Worm (Caenorhabditis elegans) whole organism, L2 larva: ENCODE results near the gene srw-112.
"Not testable (repeated sequence)": the region's sequence is repeated elsewhere in the genome, so short reads cannot be mapped to it uniquely, and the experiment has no call there.

Source experiments
- C34F6.9 ChIP-seq: fragments of 150-350 bp; optimal IDR thresholded peaks from 2 replicates; lab custom pipeline; 2014; ENCODE audit warnings: missing biosample characterization, missing genetic modification characterization
- R02D3.7 ChIP-seq: fragments of 150-350 bp; optimal IDR thresholded peaks from 2 replicates; lab custom pipeline; 2014; ENCODE audit warnings: missing biosample characterization, missing genetic modification characterization
- Y55F3AM.14 ChIP-seq: fragments of 200-800 bp; sonication (Bioruptor generic); optimal IDR thresholded peaks from 2 replicates; lab custom pipeline; 2018; ENCODE audit warnings: mild to moderate bottlenecking, missing genetic modification characterization, missing compliant biosample characterization
- alr-1 ChIP-seq: fragments of 150-350 bp; optimal IDR thresholded peaks from 2 replicates; lab custom pipeline; 2014; ENCODE audit warnings: missing biosample characterization, missing genetic modification characterization
- aly-2 ChIP-seq: fragments of 150-350 bp; optimal IDR thresholded peaks from 2 replicates; lab custom pipeline; 2014; ENCODE audit warnings: missing biosample characterization, missing genetic modification characterization
- ceh-16 ChIP-seq: fragments of 150-350 bp; optimal IDR thresholded peaks from 2 replicates; lab custom pipeline; 2014; ENCODE audit warnings: missing biosample characterization, missing genetic modification characterization
- ceh-82 ChIP-seq: fragments of 150-350 bp; optimal IDR thresholded peaks from 2 replicates; lab custom pipeline; 2014; ENCODE audit warnings: missing biosample characterization, missing genetic modification characterization
- crh-2 ChIP-seq: sonication (generic microtip); optimal IDR thresholded peaks from 2 replicates; lab custom pipeline; 2017; ENCODE audit warnings: missing biosample characterization, missing genetic modification characterization
- elt-1 ChIP-seq: fragments of 150-350 bp; optimal IDR thresholded peaks from 2 replicates; lab custom pipeline; 2014; ENCODE audit warnings: missing biosample characterization, missing genetic modification characterization
- lin-13 ChIP-seq: fragments of 150-350 bp; optimal IDR thresholded peaks from 2 replicates; lab custom pipeline; 2014; ENCODE audit warnings: missing biosample characterization, missing genetic modification reagents, missing genetic modification characterization
- lin-39 ChIP-seq: fragments of 150-350 bp; optimal IDR thresholded peaks from 2 replicates; lab custom pipeline; 2014; ENCODE audit warnings: missing biosample characterization, missing genetic modification reagents, missing genetic modification characterization
- lsy-2 ChIP-seq, 2 experiments: fragments of 150-350 bp in 1 of 2; sonication (generic microtip) in 1 of 2; optimal IDR thresholded peaks; 2 replicates each; lab custom pipeline; 2014 to 2017; ENCODE audit warnings: missing biosample characterization in 2 of 2, missing genetic modification characterization in 2 of 2
- mab-5 ChIP-seq: fragments of 150-350 bp; optimal IDR thresholded peaks from 2 replicates; lab custom pipeline; 2014; ENCODE audit warnings: missing biosample characterization, missing genetic modification characterization
- mbf-1 ChIP-seq: sonication (generic microtip); optimal IDR thresholded peaks from 2 replicates; lab custom pipeline; 2017; ENCODE audit warnings: missing biosample characterization, missing genetic modification characterization
- mdl-1 ChIP-seq, 2 experiments: fragments of 150-350 bp in 1 of 2; sonication (generic microtip) in 1 of 2; optimal IDR thresholded peaks; 2 replicates each; lab custom pipeline; 2017; ENCODE audit warnings: missing biosample characterization in 2 of 2, missing genetic modification characterization in 2 of 2
- nhr-10 ChIP-seq: sonication (generic microtip); optimal IDR thresholded peaks from 2 replicates; lab custom pipeline; 2017; ENCODE audit warnings: missing biosample characterization, missing genetic modification characterization
- nhr-129 ChIP-seq: fragments of 150-350 bp; optimal IDR thresholded peaks from 2 replicates; lab custom pipeline; 2014; ENCODE audit warnings: missing biosample characterization, missing genetic modification characterization
- nhr-237 ChIP-seq: fragments of 150-350 bp; optimal IDR thresholded peaks from 2 replicates; lab custom pipeline; 2014; ENCODE audit warnings: missing biosample characterization, missing genetic modification characterization
- nhr-6 ChIP-seq: fragments of 150-350 bp; optimal IDR thresholded peaks from 2 replicates; lab custom pipeline; 2014; ENCODE audit warnings: missing biosample characterization, missing genetic modification characterization
- peb-1 ChIP-seq: fragments of 150-350 bp; optimal IDR thresholded peaks from 2 replicates; lab custom pipeline; 2014; ENCODE audit warnings: missing biosample characterization, missing genetic modification characterization
- sem-4 ChIP-seq: fragments of 150-350 bp; optimal IDR thresholded peaks from 2 replicates; lab custom pipeline; 2014; ENCODE audit warnings: missing biosample characterization, missing genetic modification reagents, missing genetic modification characterization
- sma-3 ChIP-seq: sonication (generic microtip); optimal IDR thresholded peaks from 2 replicates; lab custom pipeline; 2016; ENCODE audit warnings: missing genetic modification reagents, missing genetic modification characterization, missing compliant biosample characterization
- unc-55 ChIP-seq: fragments of 150-350 bp; sonication (generic microtip); optimal IDR thresholded peaks from 3 replicates; lab custom pipeline; 2014; ENCODE audit warnings: missing biosample characterization, missing genetic modification reagents, missing genetic modification characterization
- unc-62 ChIP-seq: fragments of 150-350 bp; optimal IDR thresholded peaks from 2 replicates; lab custom pipeline; 2014; ENCODE audit warnings: missing biosample characterization, missing genetic modification reagents, missing genetic modification characterization
- ztf-1 ChIP-seq: fragments of 200-800 bp; sonication (Bioruptor generic); conservative IDR thresholded peaks from 2 replicates; pipeline ENCODE4 v1.3.6; 2022; ENCODE audit warnings: missing genetic modification characterization, missing compliant biosample characterization
- ztf-11 ChIP-seq: sonication (generic microtip); optimal IDR thresholded peaks from 2 replicates; lab custom pipeline; 2017; ENCODE audit warnings: missing biosample characterization, missing genetic modification characterization

srw-112 gene

ce11 chrV:2960894-2961293 lies 45.0 kb downstream of the srw-112 start, which contains the start of gene srw-144:
Gene srw-144 (minus strand): TSS chrV:2960994.
- TF ChIP-seq mdl-1 (tag; optimal IDR thresholded peaks at IDR 0.05; lab: Kevin White, UChicago) (no peak), sem-4 (tag; lab: Kevin White, UChicago) (no peak), nhr-129 (tag; lab: Kevin White, UChicago) (no peak), lin-13 (GFP tag; lab: Kevin White, UChicago) (no peak), lsy-2 (tag; optimal IDR thresholded peaks at IDR 0.05; lab: Kevin White, UChicago) (no peak), sma-3 (GFP tag; lab: Kevin White, UChicago) (no peak), C34F6.9 (no peak), unc-62 (GFP tag; lab: Kevin White, UChicago) (no peak), mab-5 (tag; lab: Kevin White, UChicago) (no peak), R02D3.7 (no peak), nhr-6 (tag; lab: Kevin White, UChicago) (no peak), ceh-16 (tag; lab: Kevin White, UChicago) (no peak), aly-2 (tag; lab: Kevin White, UChicago) (no peak), Y55F3AM.14 (GFP tag; lab: Kevin White, UChicago) (no peak), ceh-82 (tag; lab: Kevin White, UChicago) (no peak), nhr-237 (tag; lab: Kevin White, UChicago) (no peak), elt-1 (tag; lab: Kevin White, UChicago) (no peak), ztf-1 (GFP tag; lab: Robert Waterston, UW) (no peak)

- TF ChIP-seq peb-1 (tag; lab: Kevin White, UChicago) (no peak), ztf-1 (GFP tag; lab: Robert Waterston, UW) (no peak), nhr-6 (tag; lab: Kevin White, UChicago) (no peak), aly-2 (tag; lab: Kevin White, UChicago) (no peak), alr-1 (tag; lab: Kevin White, UChicago) (no peak), Y55F3AM.14 (GFP tag; lab: Kevin White, UChicago) (no peak), mbf-1 (tag; lab: Kevin White, UChicago) (no peak), lin-13 (GFP tag; lab: Kevin White, UChicago) (no peak), sma-3 (GFP tag; lab: Kevin White, UChicago) (no peak), lsy-2 (tag; optimal IDR thresholded peaks at IDR 0.05; lab: Kevin White, UChicago) (no peak), lin-39 (tag; lab: Kevin White, UChicago) (no peak), nhr-10 (tag; lab: Kevin White, UChicago) (no peak), ztf-11 (tag; lab: Kevin White, UChicago) (no peak), ceh-82 (tag; lab: Kevin White, UChicago) (no peak)
Measured at ce11 chrV:2958202-2958601, 47.7 kb downstream of the srw-112 start, which contains the start of gene srw-142. Gene srw-142 (minus strand): TSS chrV:2958302.

- TF ChIP-seq nhr-10 (tag; lab: Kevin White, UChicago); unc-55 (GFP tag; lab: Kevin White, UChicago); crh-2 (tag; lab: Kevin White, UChicago): not testable (repeated sequence)
Measured at ce11 chrV:2955342-2955741, 50.5 kb downstream of the srw-112 start, which contains the start of gene srh-248. Gene srh-248 (minus strand): TSS chrV:2955442.
